Worm (Caenorhabditis elegans) whole organism, L2 larva: ENCODE data around the gene T13C5.7.

Source experiments
- ZK546.5 ChIP-seq: sonication (generic microtip); optimal IDR thresholded peaks from 2 replicates; lab custom pipeline; 2017; ENCODE audit warnings: missing biosample characterization, missing genetic modification characterization
- lin-13 ChIP-seq: fragments of 150-350 bp; optimal IDR thresholded peaks from 2 replicates; lab custom pipeline; 2014; ENCODE audit warnings: missing biosample characterization, missing genetic modification reagents, missing genetic modification characterization
- mbf-1 ChIP-seq: sonication (generic microtip); optimal IDR thresholded peaks from 2 replicates; lab custom pipeline; 2017; ENCODE audit warnings: missing biosample characterization, missing genetic modification characterization
- zag-1 ChIP-seq: fragments of 150-350 bp; optimal IDR thresholded peaks from 2 replicates; lab custom pipeline; 2014; ENCODE audit warnings: missing biosample characterization, missing genetic modification characterization

DNA sequence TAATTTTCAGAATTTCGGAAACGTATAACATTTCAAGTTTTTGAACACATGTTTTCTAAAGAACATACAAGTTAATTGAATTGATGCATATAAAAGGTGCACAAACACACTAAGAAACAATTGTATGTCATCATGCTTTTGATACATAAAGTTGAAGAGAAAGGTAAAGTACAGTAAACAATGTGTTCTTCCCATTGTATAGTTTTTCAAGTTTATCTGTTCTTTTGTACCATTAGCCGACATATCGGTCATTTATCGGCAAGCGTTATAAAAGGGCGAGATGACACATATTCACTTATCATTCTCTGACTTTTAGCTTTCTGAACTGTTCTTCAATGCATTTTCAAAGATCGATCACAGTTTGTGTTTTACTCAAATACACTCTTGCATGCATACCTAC, 9.6 kb downstream of the T13C5.7 start, which contains the start of gene T13C5.9:
- TF ChIP-seq zag-1 (tag; lab: Kevin White, UChicago) (no peak), lin-13 (GFP tag; lab: Kevin White, UChicago) (no peak), mbf-1 (tag; lab: Kevin White, UChicago) (no peak), ZK546.5 (tag; lab: Kevin White, UChicago) (no peak)
